Worm (Caenorhabditis elegans) whole organism, L3 larva: ENCODE measurements around the gene nhr-76.

Source experiments
- lin-39 ChIP-seq: fragments of 150-350 bp; optimal IDR thresholded peaks from 2 replicates; lab custom pipeline; 2018; ENCODE audit warnings: missing biosample characterization, missing genetic modification reagents, missing genetic modification characterization
- pha-4 ChIP-seq: fragments of 150-350 bp; optimal IDR thresholded peaks from 2 replicates; lab custom pipeline; 2014; ENCODE audit warnings: missing biosample characterization, missing genetic modification reagents, missing genetic modification characterization
- tbx-2 ChIP-seq: sonication (generic microtip); optimal IDR thresholded peaks from 2 replicates; lab custom pipeline; 2016; ENCODE audit warnings: mild to moderate bottlenecking, missing genetic modification characterization, missing compliant biosample characterization
- unc-62 ChIP-seq: fragments of 150-350 bp; sonication (generic microtip); optimal IDR thresholded peaks from 4 replicates; lab custom pipeline; 2014; ENCODE audit warnings: missing biosample characterization, missing genetic modification reagents, missing genetic modification characterization

ce11 chrIV:604817-605216, 22.5 kb upstream of the nhr-76 start:
- TF ChIP-seq unc-62 (no peak), pha-4 (tag; lab: Kevin White, UChicago) (no peak), lin-39 (tag; lab: Kevin White, UChicago) (no peak), tbx-2 (no peak)
